Worm (Caenorhabditis elegans): ENCODE results near the gene Y49A3A.4.

Y49A3A.4 gene

DNA sequence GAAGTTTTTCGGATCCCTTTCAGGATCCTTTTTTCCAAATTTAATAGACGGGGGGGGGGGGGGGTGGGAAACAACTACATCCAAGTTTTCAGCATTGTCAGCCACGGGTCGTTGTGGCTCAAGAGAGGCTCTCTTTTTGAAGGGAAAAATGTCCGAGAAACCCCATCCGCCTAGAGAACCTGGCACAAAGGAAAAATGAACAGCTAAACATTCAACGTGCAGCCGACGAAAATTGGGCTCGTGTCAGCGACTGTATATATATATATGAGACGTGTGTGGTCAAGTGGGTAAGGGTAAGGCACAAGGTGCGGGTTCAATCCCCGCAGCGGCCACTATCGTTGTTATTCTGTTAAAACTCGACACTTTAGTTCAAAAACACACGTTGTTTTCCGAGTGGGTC, at the start of gene Y49A3A.4:
Gene Y49A3A.4, minus strand, starts transcription at position 314 of the 400 bp plus-strand sequence.
- no peak for TF ChIP-seq unc-62 (GFP tag; optimal IDR thresholded peaks at IDR 0.05)

DNA sequence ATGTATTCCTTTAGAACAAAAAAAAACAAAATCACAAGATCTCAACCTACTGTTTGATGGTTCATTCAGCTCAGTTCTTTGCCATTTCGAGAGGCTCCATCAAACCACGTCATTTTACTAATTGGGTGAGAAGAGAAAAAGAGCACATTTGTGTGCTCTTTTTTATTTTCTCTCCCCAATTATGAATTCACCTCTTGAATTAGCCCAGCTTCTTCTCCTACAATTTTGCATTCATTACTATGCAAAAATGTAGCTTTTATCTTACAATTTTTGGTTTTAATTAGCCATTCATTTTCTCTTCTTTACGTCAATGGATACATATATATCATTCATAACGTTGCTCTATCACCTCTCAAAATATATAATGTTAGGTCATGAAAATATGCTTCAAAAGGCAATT, 47.0 kb upstream of the Y49A3A.4 start:
- no peak for TF ChIP-seq unc-62 (GFP tag; optimal IDR thresholded peaks at IDR 0.05)

- no peak for TF ChIP-seq unc-62 (GFP tag; optimal IDR thresholded peaks at IDR 0.05)
Observed at ce11 chrV:14396123-14396669, 37.5 kb upstream of the Y49A3A.4 start.

- TF ChIP-seq unc-62 (GFP tag; optimal IDR thresholded peaks at IDR 0.05) = no peak
Observed at ce11 chrV:14394743-14395142, 36.1 kb upstream of the Y49A3A.4 start, which contains the start of gene C15H11.13. Gene C15H11.13, plus strand, starts transcription at chrV:14395043.

DNA sequence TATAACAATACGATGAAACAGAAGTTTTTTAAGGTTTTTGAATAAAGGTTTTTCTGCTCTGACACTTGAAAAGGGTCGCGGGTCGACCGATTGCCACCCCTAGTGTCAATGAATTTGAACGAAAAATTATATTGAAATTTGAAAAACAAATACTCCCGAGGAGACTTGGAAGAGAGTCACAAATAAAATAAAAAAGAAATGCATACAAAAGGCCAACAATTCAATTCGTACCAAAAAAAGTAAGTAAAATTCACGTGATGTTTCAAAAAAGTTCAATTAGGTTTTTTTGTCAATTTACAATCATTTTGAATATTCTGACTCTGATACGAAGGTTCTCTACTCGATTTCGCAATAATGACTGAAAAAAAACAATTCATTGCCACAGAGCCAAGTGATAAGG, 34.8 kb upstream of the Y49A3A.4 start, which contains the start of gene C15H11.1:
Gene C15H11.1, plus strand, starts transcription at position 301 of the 400 bp plus-strand sequence.
- TF ChIP-seq unc-62 (GFP tag; optimal IDR thresholded peaks at IDR 0.05) = no peak

ce11 chrV:14391830-14392229, 33.1 kb upstream of the Y49A3A.4 start, which contains the start of gene C15H11.10:
Gene C15H11.10, plus strand, starts transcription at chrV:14392130.
- TF ChIP-seq unc-62 (GFP tag; optimal IDR thresholded peaks at IDR 0.05) = no peak

ce11 chrV:14380242-14380641, 21.6 kb upstream of the Y49A3A.4 start:
- no peak for TF ChIP-seq unc-62 (GFP tag; optimal IDR thresholded peaks at IDR 0.05)

DNA sequence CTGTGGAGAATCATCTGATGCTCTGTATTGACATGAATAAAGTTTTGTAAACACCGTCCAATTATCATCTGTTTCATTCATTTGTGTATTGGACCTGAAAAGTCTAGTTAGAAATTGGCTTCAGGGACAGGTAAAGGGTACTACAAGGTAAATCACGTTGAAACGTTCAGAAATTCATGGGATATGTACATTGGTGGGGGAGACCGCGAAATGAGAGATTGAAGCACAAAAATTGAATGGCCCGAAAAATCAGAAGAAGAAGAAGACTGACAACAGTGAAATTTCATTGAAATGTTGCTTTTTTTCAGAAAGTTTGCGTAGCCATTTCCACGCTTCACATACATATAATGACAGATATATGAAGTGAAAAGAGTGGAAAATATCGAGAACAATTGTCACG, 20.3 kb upstream of the Y49A3A.4 start, which contains the start of gene npr-43:
Gene npr-43, minus strand, starts transcription at position 101 of the 400 bp plus-strand sequence.
- no peak for TF ChIP-seq unc-62 (GFP tag; optimal IDR thresholded peaks at IDR 0.05)

DNA sequence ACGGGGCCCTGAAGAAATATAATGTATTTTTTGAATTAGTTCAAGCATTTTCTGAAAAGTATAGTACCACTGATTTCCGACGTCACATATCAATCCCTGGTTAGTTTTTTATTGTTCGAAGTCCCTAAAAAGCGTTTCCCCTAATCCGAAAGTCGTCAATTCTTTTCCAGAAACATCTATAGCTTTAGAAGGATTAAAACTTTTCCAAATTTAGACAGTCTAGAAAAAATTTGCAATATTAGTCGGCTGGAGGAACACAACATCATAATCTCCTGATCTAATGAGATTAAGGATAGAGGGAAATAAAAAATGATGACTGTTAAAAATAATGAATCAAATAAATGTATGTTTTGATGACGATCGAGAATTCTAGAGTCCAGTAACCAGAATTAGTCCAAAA, 19.4 kb upstream of the Y49A3A.4 start:
- no peak for TF ChIP-seq unc-62 (GFP tag; optimal IDR thresholded peaks at IDR 0.05)

DNA sequence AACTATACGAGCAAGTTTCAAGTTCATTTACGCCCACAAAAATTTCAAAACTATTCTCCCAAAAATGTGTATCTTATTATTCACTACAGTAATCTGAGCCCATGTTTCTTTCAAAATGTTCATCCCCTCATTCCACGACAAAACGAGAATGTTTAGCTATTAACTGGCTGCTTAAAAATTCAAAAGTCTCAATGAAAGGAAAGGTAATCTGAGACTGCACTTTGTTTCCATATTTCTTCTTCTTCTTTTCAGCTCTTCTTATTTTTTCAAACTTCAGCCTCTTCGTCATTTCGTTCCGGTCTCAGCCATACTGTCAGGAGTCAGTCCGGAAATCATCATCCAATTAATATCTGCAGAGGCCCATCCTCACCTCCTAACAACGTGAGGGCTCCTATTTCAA, 14.1 kb upstream of the Y49A3A.4 start, which contains the start of gene unc-39:
Gene unc-39, plus strand, starts transcription at position 301 of the 400 bp plus-strand sequence.
- no peak for TF ChIP-seq unc-62 (GFP tag; optimal IDR thresholded peaks at IDR 0.05)

DNA sequence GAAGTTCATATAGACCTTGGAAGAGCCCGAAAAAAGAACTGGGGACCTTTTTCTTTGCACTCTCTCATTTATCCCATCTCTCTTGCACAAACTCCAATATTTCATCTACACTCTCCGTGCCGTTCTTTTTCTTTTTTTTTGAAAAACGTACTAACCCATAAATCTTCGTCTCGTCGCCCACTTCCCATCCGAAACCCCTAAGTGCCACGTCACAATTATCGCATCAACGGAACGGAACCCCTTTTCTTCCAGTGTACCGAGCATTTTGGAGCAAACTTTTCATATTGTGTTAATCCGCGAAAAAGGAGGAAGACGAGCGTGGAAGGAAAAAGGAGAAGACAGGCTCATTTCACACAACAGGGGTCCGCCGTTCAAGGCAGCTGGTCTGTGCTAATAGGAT, 10.7 kb upstream of the Y49A3A.4 start:
- no peak for TF ChIP-seq unc-62 (GFP tag; optimal IDR thresholded peaks at IDR 0.05)

ce11 chrV:14368272-14369052, 9.8 kb upstream of the Y49A3A.4 start:
- no peak for TF ChIP-seq unc-62 (GFP tag; optimal IDR thresholded peaks at IDR 0.05)

DNA sequence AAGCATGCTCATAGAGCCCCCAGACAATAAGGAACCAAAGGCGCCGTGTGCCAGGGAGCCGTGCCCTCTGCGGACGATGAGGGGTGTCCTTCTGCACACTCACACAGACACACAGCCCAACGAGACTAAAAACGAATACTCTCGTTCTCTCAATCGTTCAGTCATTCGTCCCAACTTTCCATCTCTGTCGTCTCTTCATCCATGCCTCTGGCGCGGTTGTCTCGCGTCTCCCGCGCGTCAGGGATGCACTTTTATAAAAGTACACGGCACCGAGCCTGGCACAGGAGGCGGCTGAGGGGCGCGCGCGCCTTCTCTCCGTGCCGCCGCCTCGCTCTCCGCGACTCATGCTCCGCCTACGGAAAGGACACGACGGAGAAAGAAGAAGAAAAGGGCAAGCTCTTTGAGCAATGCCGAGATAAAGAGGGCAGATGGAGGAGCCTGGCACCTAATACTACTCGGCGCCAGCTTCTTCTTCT, 7.8 kb upstream of the Y49A3A.4 start:
- TF ChIP-seq unc-62 (GFP tag; optimal IDR thresholded peaks at IDR 0.05) = no peak

ce11 chrV:14364586-14365248, 6.0 kb upstream of the Y49A3A.4 start:
- TF ChIP-seq unc-62 (GFP tag; optimal IDR thresholded peaks at IDR 0.05) = no peak

DNA sequence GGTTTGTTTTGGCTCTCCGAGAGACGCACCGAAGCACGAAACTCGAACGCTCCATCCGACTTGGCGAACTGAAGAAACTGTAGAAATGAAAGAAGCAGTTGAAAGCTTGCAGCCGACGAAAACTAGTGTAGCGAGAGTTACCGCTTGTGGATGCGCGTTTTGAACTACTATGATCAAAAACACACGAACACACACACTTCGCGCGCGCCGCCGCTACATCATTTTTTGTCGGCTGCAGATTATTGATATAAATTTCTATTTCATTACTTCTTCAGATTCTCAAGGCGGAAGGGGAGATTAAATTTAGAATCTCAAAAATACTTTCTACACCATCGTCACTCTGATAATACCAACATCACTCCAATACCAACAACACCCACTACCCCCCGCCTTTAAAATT, 3.3 kb upstream of the Y49A3A.4 start:
- TF ChIP-seq unc-62 (GFP tag; optimal IDR thresholded peaks at IDR 0.05) = no peak

DNA sequence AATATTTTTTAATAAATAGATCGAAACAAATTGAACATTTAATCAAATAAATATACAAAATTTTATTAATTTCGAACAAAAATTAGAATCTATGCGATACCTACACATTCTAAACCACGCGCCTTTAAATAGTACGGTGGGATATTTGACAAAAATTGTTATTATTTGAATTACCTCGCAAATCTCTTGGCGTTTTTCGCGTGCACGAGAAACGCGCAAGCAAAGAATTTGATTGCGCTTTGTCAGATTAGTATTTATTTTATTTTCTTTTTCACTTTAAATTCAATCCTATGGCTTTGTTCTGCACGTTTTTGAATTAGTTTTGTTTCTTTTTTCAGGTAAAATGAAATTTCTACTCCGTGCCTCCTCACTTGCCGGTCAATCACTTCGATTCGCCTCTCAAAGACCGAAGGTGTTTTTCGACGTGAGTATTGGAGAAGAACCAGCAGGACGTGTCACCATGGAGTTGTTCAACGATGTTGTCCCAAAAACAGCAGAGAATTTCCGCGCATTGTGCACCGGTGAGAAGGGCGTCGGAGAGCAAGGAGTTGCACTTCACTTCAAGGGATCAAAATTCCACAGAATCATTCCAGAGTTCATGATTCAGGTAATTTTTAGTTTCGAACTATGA, 2.8 kb downstream of the Y49A3A.4 start, which contains the start of gene cyn-1:
Gene cyn-1, plus strand, starts transcription at position 339 of the 631 bp plus-strand sequence.
- TF ChIP-seq unc-62 (GFP tag; optimal IDR thresholded peaks at IDR 0.05) = no peak
